Worm (Caenorhabditis elegans) whole organism, L4/young adult: Measurements from ENCODE around the gene taf-10.

ENCODE experiments used
- W03F9.2 ChIP-seq: fragments of 150-350 bp; optimal IDR thresholded peaks from 2 replicates; lab custom pipeline; 2014; ENCODE audit warnings: missing biosample characterization, missing genetic modification characterization
- dao-5 ChIP-seq: sonication (generic microtip); optimal IDR thresholded peaks from 2 replicates; lab custom pipeline; 2016; ENCODE audit warnings: missing genotype, missing genetic modification characterization, moderate library complexity, missing compliant biosample characterization

ce11 chrV:4733952-4734351 is 47.0 kb downstream of the taf-10 start:
- no peak for TF ChIP-seq W03F9.2
- no peak for TF ChIP-seq dao-5 (tag; lab: Kevin White, UChicago)
